Worm (Caenorhabditis elegans): Measurements from ENCODE around the gene rin-1.

DNA sequence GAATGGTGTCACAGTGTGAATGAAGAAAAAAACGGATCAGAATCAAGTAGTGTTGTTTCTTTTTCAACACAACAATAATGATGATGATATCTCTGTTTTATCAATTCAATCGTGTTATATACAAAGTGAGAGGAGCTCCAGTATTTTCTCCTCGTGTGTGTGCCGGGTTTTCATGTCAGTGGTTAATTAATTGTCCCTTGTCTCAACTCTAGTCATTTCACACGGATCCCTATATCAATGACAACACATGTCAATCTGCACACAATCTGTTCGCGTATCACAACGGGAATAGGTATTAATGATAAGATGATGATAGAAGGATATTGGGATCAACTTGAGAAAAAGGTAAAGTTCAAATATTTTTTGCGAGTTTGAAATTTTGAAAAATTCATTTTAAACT, 15.0 kb downstream of the rin-1 start:
- TF ChIP-seq him-1 (tag; optimal IDR thresholded peaks at IDR 0.05) = no peak
- TF ChIP-seq dao-5 (tag; optimal IDR thresholded peaks at IDR 0.05) = no peak
- no peak for TF ChIP-seq W03F9.2 (tag; optimal IDR thresholded peaks at IDR 0.05)
